Worm (Caenorhabditis elegans): ENCODE data around the gene C35D10.1.
A peak's percentile ranks its signal among the peaks of the same experiment; 100 is the strongest.
"Not testable (repeated sequence)": the region's sequence is repeated elsewhere in the genome, so short reads cannot be mapped to it uniquely, and the experiment has no call there.

Gene C35D10.1

ce11 chrIII:4918906-4919305, 39.4 kb downstream of the C35D10.1 start (continued):
- TF ChIP-seq ets-4 (GFP tag; optimal IDR thresholded peaks at IDR 0.05) (no peak), nfya-1 (tag; optimal IDR thresholded peaks at IDR 0.05; ENCODE audit: borderline replicate concordance, insufficient read depth) (no peak), rec-8 (tag; optimal IDR thresholded peaks at IDR 0.05) (no peak)

- TF ChIP-seq nfya-2 (GFP tag; IDR thresholded peaks at IDR 0.05) (no peak), aptf-3 (GFP tag; IDR thresholded peaks at IDR 0.05) (no peak), nfyb-1 (GFP tag; IDR thresholded peaks at IDR 0.05) (no peak), mel-28 (tag; optimal IDR thresholded peaks at IDR 0.05; ENCODE audit: borderline replicate concordance) (no peak), ekl-4 (GFP tag; IDR thresholded peaks at IDR 0.05) (no peak)
Observed at ce11 chrIII:4920221-4920620, 40.7 kb downstream of the C35D10.1 start, which contains the start of gene ula-1. ula-1 (minus strand) TSS chrIII:4920321.

ce11 chrIII:4922020-4922419, 42.5 kb downstream of the C35D10.1 start, which contains the start of gene mmab-1:
mmab-1 (minus strand) TSS chrIII:4922114.
- 0 out of 2 replicates have a peak, but pooled peaks have one; percentile 10 for TF ChIP-seq cebp-2 (GFP tag; IDR thresholded peaks at IDR 0.05)
- TF ChIP-seq lin-40 (tag; optimal IDR thresholded peaks at IDR 0.05): peak; percentile 27
- 0 out of 2 replicates have a peak, but pooled peaks have one; percentile 76 for TF ChIP-seq nhr-120 (GFP tag; IDR thresholded peaks at IDR 0.05)
- peak; percentile 18; the same call in 1 of the 2 replicates for TF ChIP-seq lin-26 (GFP tag; IDR thresholded peaks at IDR 0.05)
- TF ChIP-seq ceh-91 (GFP tag; IDR thresholded peaks at IDR 0.05): 0 out of 2 replicates have a peak, but pooled peaks have one; percentile 11
- peak; percentile 34 for TF ChIP-seq attf-5 (GFP tag; optimal IDR thresholded peaks at IDR 0.05)
- TF ChIP-seq ztf-18 (tag; optimal IDR thresholded peaks at IDR 0.05): peak; percentile 6
- peak; percentile 55; the same call in 1 of the 2 replicates for TF ChIP-seq pbrm-1 (GFP tag; IDR thresholded peaks at IDR 0.05)
- TF ChIP-seq ceh-100 (GFP tag; IDR thresholded peaks at IDR 0.05): peak; percentile 90
- TF ChIP-seq C17E4.6 (GFP tag; IDR thresholded peaks at IDR 0.05): peak; percentile 21; the same call in 1 of the 2 replicates
- peak; percentile 13; the same call in 1 of the 2 replicates for TF ChIP-seq hmg-1.2 (GFP tag; IDR thresholded peaks at IDR 0.05)
- 0 out of 2 replicates have a peak, but pooled peaks have one; percentile 12 for TF ChIP-seq Y95B8A.8 (GFP tag; IDR thresholded peaks at IDR 0.05)
- peak; percentile 44 for TF ChIP-seq F33H1.4 (GFP tag; IDR thresholded peaks at IDR 0.05)
- TF ChIP-seq C06A6.2 (GFP tag; conservative IDR thresholded peaks at IDR 0.05): peak; percentile 84
- TF ChIP-seq ztf-26 (tag; optimal IDR thresholded peaks at IDR 0.05): peak; percentile 8
- TF ChIP-seq rpc-1 (optimal IDR thresholded peaks at IDR 0.05): peak; percentile 15
- not testable (repeated sequence) for TF ChIP-seq rpc-1 (tag; optimal IDR thresholded peaks at IDR 0.05); cebp-1 (GFP tag; IDR thresholded peaks at IDR 0.05); snpc-4 (GFP tag; optimal IDR thresholded peaks at IDR 0.05)
- peak; percentile 42; the same call in 1 of the 2 replicates for TF ChIP-seq Y67H2A.10 (GFP tag; conservative IDR thresholded peaks at IDR 0.05)
- peak; percentile 73 for TF ChIP-seq K11D2.4 (GFP tag; IDR thresholded peaks at IDR 0.05)
- peak; percentile 55 for TF ChIP-seq nfyb-1 (GFP tag; IDR thresholded peaks at IDR 0.05)
- TF ChIP-seq lin-54 (GFP tag; optimal IDR thresholded peaks at IDR 0.05): peak; percentile 11
- peak; percentile 89 for TF ChIP-seq mcd-1 (GFP tag; IDR thresholded peaks at IDR 0.05)
- TF ChIP-seq attf-3 (GFP tag; conservative IDR thresholded peaks at IDR 0.05): peak; percentile 18; the same call in 1 of the 2 replicates
- TF ChIP-seq cebp-1 (tag; optimal IDR thresholded peaks at IDR 0.05): peak; percentile 36
- TF ChIP-seq egrh-3 (GFP tag; IDR thresholded peaks at IDR 0.05): peak; percentile 34
- 0 out of 2 replicates have a peak, but pooled peaks have one; percentile 34 for TF ChIP-seq zfh-2 (GFP tag; conservative IDR thresholded peaks at IDR 0.05)
- peak in 2 of 4 experiments; percentile 5 to 25 for TF ChIP-seq snpc-4 (tag; optimal IDR thresholded peaks at IDR 0.05)
